Worm (Caenorhabditis elegans): Measurements from ENCODE around the gene Y59C2A.3.

Gene Y59C2A.3

DNA sequence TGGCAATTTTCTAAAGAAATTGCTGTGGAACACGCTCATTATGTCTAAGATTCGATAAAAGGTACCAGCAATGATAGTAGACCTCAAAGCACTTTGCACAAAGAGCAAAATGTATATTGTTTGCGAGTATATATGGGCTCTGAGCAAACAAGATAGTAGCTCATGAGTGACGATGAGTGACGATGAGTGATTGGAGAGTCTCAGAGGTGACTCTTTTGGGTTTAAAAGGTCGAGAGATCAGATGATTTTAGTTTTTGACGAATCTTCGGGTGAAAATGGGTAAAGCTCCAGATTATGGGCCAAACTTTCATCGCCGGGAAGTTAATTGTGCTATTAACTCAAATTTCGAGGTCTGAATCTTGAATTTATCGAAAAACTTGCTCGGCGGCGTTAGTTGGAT is 23.0 kb downstream of the Y59C2A.3 start:
- no peak for TF ChIP-seq ama-1 (optimal IDR thresholded peaks at IDR 0.05)
- TF ChIP-seq snpc-1.2 (GFP tag; IDR thresholded peaks at IDR 0.05) = no peak
- no peak for TF ChIP-seq madf-9 (GFP tag; conservative IDR thresholded peaks at IDR 0.05)
- TF ChIP-seq ceh-20 (GFP tag; IDR thresholded peaks at IDR 0.05) = 0 out of 2 replicates have a peak, but pooled peaks have one; percentile 14
- TF ChIP-seq egl-43 (GFP tag; IDR thresholded peaks at IDR 0.05) = no peak
- no peak for TF ChIP-seq aha-1 (tag)
- no peak for TF ChIP-seq F26F4.8 (GFP tag; conservative IDR thresholded peaks at IDR 0.05)
- no peak for TF ChIP-seq lin-39 (tag; optimal IDR thresholded peaks at IDR 0.05)
- TF ChIP-seq unc-62 (GFP tag; optimal IDR thresholded peaks at IDR 0.05 in 1 of 2) = peak in 1 of 2 experiments; percentile 98
- TF ChIP-seq unc-62 (tag; optimal IDR thresholded peaks at IDR 0.05) = no peak
- no peak for TF ChIP-seq ceh-82 (tag; optimal IDR thresholded peaks at IDR 0.05)
- no peak for TF ChIP-seq lin-29 (GFP tag; IDR thresholded peaks at IDR 0.05)
- no peak for TF ChIP-seq ZK546.5 (tag; optimal IDR thresholded peaks at IDR 0.05)

DNA sequence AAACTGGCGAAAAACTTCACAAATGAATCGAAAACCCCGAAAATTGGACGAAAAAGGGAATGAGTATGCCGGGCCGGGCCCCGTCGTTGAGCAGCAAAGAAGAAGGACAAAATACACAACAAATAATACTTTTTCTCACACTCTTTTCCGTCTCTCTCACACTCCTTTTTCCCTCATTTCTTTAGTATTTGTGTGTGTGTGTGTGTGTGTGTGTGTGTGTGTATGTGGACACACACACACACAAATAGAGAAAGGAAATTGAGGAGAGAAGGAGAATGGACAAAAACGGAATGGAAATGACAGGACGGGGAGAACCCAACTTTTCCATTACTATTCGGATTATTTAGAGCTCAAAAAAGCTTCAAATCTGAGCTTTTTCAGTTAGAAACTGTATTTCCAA is 24.2 kb downstream of the Y59C2A.3 start:
- no peak for TF ChIP-seq duxl-1 (tag; optimal IDR thresholded peaks at IDR 0.05; ENCODE audit: poor library complexity)
- TF ChIP-seq hlh-11 (tag; optimal IDR thresholded peaks at IDR 0.05) = peak; percentile 31
- TF ChIP-seq mes-2 (tag; optimal IDR thresholded peaks at IDR 0.05; ENCODE audit: poor library complexity, severe bottlenecking) = peak; percentile 52
- no peak for TF ChIP-seq dmd-8 (GFP tag; IDR thresholded peaks at IDR 0.05)
- 0 out of 2 replicates have a peak, but pooled peaks have one; percentile 26 for TF ChIP-seq hmg-1.1 (GFP tag; IDR thresholded peaks at IDR 0.05)
- TF ChIP-seq zag-1 (tag; optimal IDR thresholded peaks at IDR 0.05) = no peak
- TF ChIP-seq dpl-1 (GFP tag; optimal IDR thresholded peaks at IDR 0.05) = peak; percentile 6
- peak; percentile 66 for TF ChIP-seq nhr-6 (tag; optimal IDR thresholded peaks at IDR 0.05)
- TF ChIP-seq nhr-28 (tag; optimal IDR thresholded peaks at IDR 0.05) = peak; percentile 82
- peak; percentile 31 for TF ChIP-seq lin-13 (GFP tag; optimal IDR thresholded peaks at IDR 0.05)
- TF ChIP-seq pha-4 (GFP tag; IDR thresholded peaks at IDR 0.05) = peak; percentile 33; the same call in 1 of the 2 replicates
- TF ChIP-seq pha-4 (tag; optimal IDR thresholded peaks at IDR 0.05) = peak; percentile 93
- TF ChIP-seq dve-1 (tag; optimal IDR thresholded peaks at IDR 0.05; ENCODE audit: insufficient read depth) = peak; percentile 48
- no peak for TF ChIP-seq ceh-32 (tag; optimal IDR thresholded peaks at IDR 0.05; ENCODE audit: poor library complexity)
- peak; percentile 62 for TF ChIP-seq mep-1 (tag; optimal IDR thresholded peaks at IDR 0.05)
- TF ChIP-seq lsy-2 (tag; optimal IDR thresholded peaks at IDR 0.05) = peak in 1 of 2 experiments; percentile 67
- peak; percentile 6 for TF ChIP-seq hlh-30 (tag; optimal IDR thresholded peaks at IDR 0.05; ENCODE audit: insufficient read depth)
- TF ChIP-seq nhr-237 (tag; optimal IDR thresholded peaks at IDR 0.05) = no peak
- TF ChIP-seq fkh-10 (GFP tag; optimal IDR thresholded peaks at IDR 0.05) = peak; percentile 70
- TF ChIP-seq rbr-2 (tag; optimal IDR thresholded peaks at IDR 0.05) = peak; percentile 37
- TF ChIP-seq zip-2 (tag; optimal IDR thresholded peaks at IDR 0.05) = no peak

DNA sequence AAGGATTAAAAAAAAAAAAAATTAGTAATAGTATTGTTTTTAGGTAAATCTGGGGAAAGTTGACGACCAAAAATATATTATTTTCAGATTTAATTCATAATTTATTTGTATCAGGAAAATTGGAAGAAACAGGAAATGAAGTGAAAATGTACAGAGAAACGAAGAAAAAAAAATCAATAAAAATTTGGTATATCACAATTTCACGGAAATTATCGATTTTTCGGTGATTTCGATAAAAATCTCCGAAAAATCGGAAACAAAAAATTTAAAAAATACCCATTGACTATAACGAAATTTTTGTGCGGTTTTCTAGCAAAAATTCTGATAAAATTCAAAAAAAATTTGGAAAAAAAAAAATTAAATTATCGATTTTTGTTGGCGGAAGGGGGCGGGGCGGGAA is 27.5 kb downstream of the Y59C2A.3 start:
- TF ChIP-seq ceh-28 (tag; optimal IDR thresholded peaks at IDR 0.05) (peak; percentile 71), php-3 (GFP tag; IDR thresholded peaks at IDR 0.05) (no peak), snpc-4 (tag; optimal IDR thresholded peaks at IDR 0.05) (no peak)

DNA sequence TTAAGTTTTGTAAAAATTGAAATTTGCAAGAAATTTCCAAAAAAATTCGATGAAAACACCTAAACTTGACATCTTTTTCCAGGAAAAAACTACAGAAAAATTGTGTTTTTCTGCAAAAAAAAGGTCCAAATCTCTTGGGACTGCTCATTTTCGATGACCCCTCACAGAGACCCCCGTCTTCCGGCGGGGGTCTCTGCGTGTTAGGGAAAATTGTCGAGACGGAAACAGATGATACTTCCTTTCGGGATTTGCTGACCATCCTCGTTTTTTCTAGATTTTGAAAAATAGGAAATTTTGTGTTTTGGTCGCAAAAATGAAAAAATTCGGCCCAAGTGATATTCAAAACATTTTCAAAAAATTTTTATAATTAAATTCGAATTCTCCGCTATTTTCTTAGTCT is 28.3 kb downstream of the Y59C2A.3 start:
- TF ChIP-seq dmd-8 (GFP tag; IDR thresholded peaks at IDR 0.05) = no peak
- TF ChIP-seq aha-1 (tag) = peak; percentile 84
